Worm (Caenorhabditis elegans) whole organism, late embryonic: ENCODE measurements around the gene srz-71.

Experiments
- C08G9.2 ChIP-seq: sonication (generic microtip); optimal IDR thresholded peaks from 2 replicates; lab custom pipeline; 2016; ENCODE audit warnings: mild to moderate bottlenecking, missing genetic modification characterization, moderate library complexity, missing compliant biosample characterization
- ceh-18 ChIP-seq: sonication (generic microtip); optimal IDR thresholded peaks from 2 replicates; lab custom pipeline; 2016; ENCODE audit warnings: missing genetic modification characterization, missing compliant biosample characterization
- ceh-9 ChIP-seq: sonication (generic microtip); optimal IDR thresholded peaks from 2 replicates; lab custom pipeline; 2016; ENCODE audit warnings: mild to moderate bottlenecking, missing genetic modification characterization, inconsistent platforms, missing compliant biosample characterization
- fkh-10 ChIP-seq: fragments of 150-350 bp; optimal IDR thresholded peaks from 2 replicates; lab custom pipeline; 2014; ENCODE audit warnings: missing biosample characterization, missing genetic modification reagents, missing genetic modification characterization
- gmeb-2 ChIP-seq: sonication (generic microtip); optimal IDR thresholded peaks from 2 replicates; lab custom pipeline; 2016; ENCODE audit warnings: missing genetic modification characterization, inconsistent platforms, missing compliant biosample characterization
- hlh-15 ChIP-seq: sonication (generic microtip); optimal IDR thresholded peaks from 2 replicates; lab custom pipeline; 2016; ENCODE audit warnings: missing genetic modification characterization, missing compliant biosample characterization
- hlh-30 ChIP-seq: sonication (generic microtip); optimal IDR thresholded peaks from 2 replicates; lab custom pipeline; 2017; ENCODE audit warnings: antibody characterized with exemption, missing genetic modification characterization, missing compliant biosample characterization; ENCODE audit not compliant: insufficient read depth
- mec-3 ChIP-seq: sonication (generic microtip); optimal IDR thresholded peaks from 2 replicates; lab custom pipeline; 2016; ENCODE audit warnings: borderline replicate concordance, missing genetic modification characterization, missing compliant biosample characterization
- nhr-11 ChIP-seq: fragments of 150-350 bp; optimal IDR thresholded peaks from 2 replicates; lab custom pipeline; 2014; ENCODE audit warnings: missing biosample characterization, missing genetic modification characterization
- pros-1 ChIP-seq: fragments of 150-350 bp; optimal IDR thresholded peaks from 2 replicates; lab custom pipeline; 2014; ENCODE audit warnings: missing biosample characterization, missing genetic modification reagents, missing genetic modification characterization
- ref-2 ChIP-seq: sonication (generic microtip); optimal IDR thresholded peaks from 2 replicates; lab custom pipeline; 2016; ENCODE audit warnings: missing genetic modification characterization, missing compliant biosample characterization
- sox-4 ChIP-seq: sonication (generic microtip); optimal IDR thresholded peaks from 2 replicates; lab custom pipeline; 2017; ENCODE audit warnings: mild to moderate bottlenecking, missing genetic modification characterization, inconsistent platforms, missing compliant biosample characterization
- unc-55 ChIP-seq: sonication (generic microtip); optimal IDR thresholded peaks from 2 replicates; lab custom pipeline; 2017; ENCODE audit warnings: missing biosample characterization, missing genetic modification reagents, missing genetic modification characterization
- ztf-16 ChIP-seq: sonication (generic microtip); optimal IDR thresholded peaks from 2 replicates; lab custom pipeline; 2017; ENCODE audit warnings: missing genetic modification characterization, missing compliant biosample characterization

DNA sequence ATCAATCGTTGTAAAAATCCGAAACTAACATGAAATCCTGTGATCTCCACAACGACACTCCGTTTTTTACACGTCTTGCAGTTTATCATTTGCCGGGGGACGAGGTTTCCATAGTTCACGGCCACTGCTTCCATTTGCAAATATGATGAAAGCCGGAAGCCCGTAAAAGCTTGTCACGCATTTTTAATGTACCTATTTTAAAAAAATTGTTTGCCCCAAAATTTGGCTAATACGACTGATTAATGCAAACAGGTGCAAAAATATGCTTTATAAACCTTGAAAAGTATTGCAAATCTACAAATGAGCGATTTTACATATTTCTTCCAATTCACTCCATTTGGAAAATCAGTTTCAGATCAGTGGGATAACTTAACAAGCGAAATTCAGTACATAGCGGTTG is 11.8 kb upstream of the srz-71 start, which contains the start of gene srz-61:
- no peak for TF ChIP-seq gmeb-2
- TF ChIP-seq ceh-9, result no peak
- TF ChIP-seq unc-55 (GFP tag; lab: Kevin White, UChicago), result no peak
- no peak for TF ChIP-seq ztf-16 (tag; lab: Kevin White, UChicago)
- TF ChIP-seq ref-2 (tag; lab: Kevin White, UChicago), result no peak
- no peak for TF ChIP-seq C08G9.2 (tag; lab: Kevin White, UChicago)
- no peak for TF ChIP-seq hlh-15 (tag; lab: Kevin White, UChicago)
- TF ChIP-seq pros-1 (tag; lab: Kevin White, UChicago), result no peak
- TF ChIP-seq sox-4, result no peak
- TF ChIP-seq ceh-18 (tag; lab: Kevin White, UChicago), result no peak
- TF ChIP-seq nhr-11, result no peak
- no peak for TF ChIP-seq fkh-10 (GFP tag; lab: Kevin White, UChicago)
- TF ChIP-seq mec-3 (tag; lab: Kevin White, UChicago), result no peak
- TF ChIP-seq hlh-30 (tag; lab: Kevin White, UChicago), result no peak
